Fruit fly (Drosophila melanogaster) whole organism, pupa: ENCODE results near the gene CG33310.

Experiments used
- CG32121 ChIP-seq: fragments of 200-800 bp; sonication (Bioruptor generic); IDR thresholded peaks from 2 replicates; pipeline ENCODE4 v1.3.6; 2022; ENCODE audit warnings: missing biosample characterization, missing genetic modification characterization
- CG34367 ChIP-seq: fragments of 200-800 bp; sonication (Bioruptor generic); optimal IDR thresholded peaks from 2 replicates; lab custom pipeline; 2018; ENCODE audit warnings: missing biosample characterization, mild to moderate bottlenecking, missing genetic modification characterization
- Ets98B ChIP-seq: fragments of 200-800 bp; sonication (Bioruptor generic); IDR thresholded peaks from 2 replicates; pipeline ENCODE4 v1.3.6; 2022; ENCODE audit warnings: missing biosample characterization, missing genetic modification characterization

- TF ChIP-seq CG32121 (GFP tag; lab: Robert Waterston, UW) (no peak), Ets98B (GFP tag; lab: Robert Waterston, UW) (no peak), CG34367 (no peak)
Measured at dm6 chr2L:15001847-15002246, 24.8 kb upstream of the CG33310 start.
